Worm (Caenorhabditis elegans) whole organism, young adult: ENCODE measurements around the gene F47B10.6.
A peak's percentile ranks its signal among the peaks of the same experiment; 100 is the strongest.

Source experiments
- B0035.1 ChIP-seq: sonication (generic microtip); optimal IDR thresholded peaks from 2 replicates; lab custom pipeline; 2016; ENCODE audit warnings: missing genetic modification characterization, mild to moderate bottlenecking, missing compliant biosample characterization, missing genotype, missing genetic modification reagents
- B0261.1 ChIP-seq: sonication (generic microtip); optimal IDR thresholded peaks from 2 replicates; lab custom pipeline; 2016; ENCODE audit warnings: mild to moderate bottlenecking, missing genetic modification characterization, moderate library complexity, missing compliant biosample characterization
- F10E7.11 ChIP-seq: sonication (generic microtip); optimal IDR thresholded peaks from 2 replicates; lab custom pipeline; 2017; ENCODE audit warnings: mild to moderate bottlenecking, missing genetic modification characterization, moderate library complexity, missing compliant biosample characterization
- F22D6.2 ChIP-seq: sonication (generic microtip); optimal IDR thresholded peaks from 2 replicates; lab custom pipeline; 2016; ENCODE audit warnings: mild to moderate bottlenecking, missing genetic modification characterization, missing compliant biosample characterization
- F37B4.10 ChIP-seq: fragments of 200-800 bp; sonication (Bioruptor generic); IDR thresholded peaks from 2 replicates; pipeline ENCODE4 v1.3.6; 2022; ENCODE audit warnings: missing genetic modification characterization, missing compliant biosample characterization
- F49E8.2 ChIP-seq: sonication (generic microtip); optimal IDR thresholded peaks from 3 replicates; lab custom pipeline; 2017; ENCODE audit warnings: missing genetic modification characterization, mild to moderate bottlenecking, missing compliant biosample characterization, antibody characterized with exemption, moderate library complexity; ENCODE audit not compliant: insufficient read depth
- F57C9.4 ChIP-seq: sonication (generic microtip); optimal IDR thresholded peaks from 2 replicates; lab custom pipeline; 2017; ENCODE audit warnings: mild to moderate bottlenecking, missing genetic modification characterization, missing compliant biosample characterization
- Y95B8A.8 ChIP-seq: fragments of 200-800 bp; sonication (Bioruptor generic); IDR thresholded peaks from 2 replicates; pipeline ENCODE4 v1.3.6; 2022; ENCODE audit warnings: missing genetic modification reagents, missing genetic modification characterization, missing compliant biosample characterization
- ZK185.1 ChIP-seq: sonication (generic microtip); optimal IDR thresholded peaks from 2 replicates; lab custom pipeline; 2016; ENCODE audit warnings: mild to moderate bottlenecking, missing genetic modification characterization, missing compliant biosample characterization; ENCODE audit not compliant: poor library complexity, severe bottlenecking
- ama-1 ChIP-seq, 3 experiments: fragments of 150-350 bp in 1 of 3; sonication (generic microtip) in 2 of 3; optimal IDR thresholded peaks; 2 replicates each; lab custom pipeline; 2014 to 2018; ENCODE audit warnings: missing biosample characterization in 2 of 3, missing genetic modification characterization in 2 of 3, missing genetic modification reagents in 2 of 3
- attf-3 ChIP-seq: fragments of 200-800 bp; sonication (Bioruptor generic); conservative IDR thresholded peaks from 2 replicates; pipeline ENCODE4 v1.3.6; 2022; ENCODE audit warnings: missing genetic modification reagents, missing genetic modification characterization, missing compliant biosample characterization
- bed-1 ChIP-seq: fragments of 200-800 bp; sonication (Bioruptor generic); IDR thresholded peaks from 2 replicates; pipeline ENCODE4 v1.3.6; 2022; ENCODE audit warnings: missing genetic modification reagents, missing genetic modification characterization, missing compliant biosample characterization
- ccch-3 ChIP-seq: fragments of 200-800 bp; sonication (Bioruptor generic); optimal IDR thresholded peaks from 2 replicates; lab custom pipeline; 2018; ENCODE audit warnings: mild to moderate bottlenecking, missing genetic modification characterization, missing compliant biosample characterization
- ceh-27 ChIP-seq: fragments of 200-800 bp; sonication (Bioruptor generic); optimal IDR thresholded peaks from 2 replicates; lab custom pipeline; 2018; ENCODE audit warnings: mild to moderate bottlenecking, missing genetic modification characterization, moderate library complexity, missing compliant biosample characterization
- ceh-40 ChIP-seq: fragments of 200-800 bp; sonication (Bioruptor generic); IDR thresholded peaks from 2 replicates; pipeline ENCODE4 v1.3.6; 2022; ENCODE audit warnings: missing genetic modification characterization, missing compliant biosample characterization
- egl-44 ChIP-seq: fragments of 200-800 bp; sonication (Bioruptor generic); IDR thresholded peaks from 2 replicates; pipeline ENCODE4 v1.3.6; 2022; ENCODE audit warnings: missing genetic modification reagents, missing genetic modification characterization, missing compliant biosample characterization
- egrh-3 ChIP-seq: fragments of 200-800 bp; sonication (Bioruptor generic); IDR thresholded peaks from 2 replicates; pipeline ENCODE4 v1.3.6; 2022; ENCODE audit warnings: missing genetic modification reagents, missing genetic modification characterization, missing compliant biosample characterization
- ekl-4 ChIP-seq: fragments of 200-800 bp; sonication (Bioruptor generic); IDR thresholded peaks from 2 replicates; pipeline ENCODE4 v1.3.6; 2022; ENCODE audit warnings: missing genetic modification reagents, missing genetic modification characterization, missing compliant biosample characterization
- ets-4 ChIP-seq: fragments of 200-800 bp; sonication (Bioruptor generic); optimal IDR thresholded peaks from 2 replicates; lab custom pipeline; 2018; ENCODE audit warnings: mild to moderate bottlenecking, missing genetic modification characterization, missing compliant biosample characterization
- him-1 ChIP-seq: sonication (generic microtip); optimal IDR thresholded peaks from 2 replicates; lab custom pipeline; 2016; ENCODE audit warnings: missing genotype, missing genetic modification reagents, missing genetic modification characterization, missing compliant biosample characterization
- hlh-26 ChIP-seq: fragments of 200-800 bp; sonication (Bioruptor generic); conservative IDR thresholded peaks from 2 replicates; pipeline ENCODE4 v1.3.6; 2022; ENCODE audit warnings: missing genetic modification reagents, missing genetic modification characterization, missing compliant biosample characterization
- hmg-1.2 ChIP-seq: fragments of 200-800 bp; sonication (Bioruptor generic); IDR thresholded peaks from 2 replicates; pipeline ENCODE4 v1.3.6; 2022; ENCODE audit warnings: missing genetic modification reagents, missing genetic modification characterization, missing compliant biosample characterization
- lag-1 ChIP-seq: fragments of 200-800 bp; sonication (Bioruptor generic); IDR thresholded peaks from 2 replicates; pipeline ENCODE4 v1.3.6; 2022; ENCODE audit warnings: missing genetic modification reagents, missing genetic modification characterization, missing compliant biosample characterization
- lin-35 ChIP-seq, 3 experiments: fragments of 150-350 bp in 2 of 3; sonication (generic microtip) in 1 of 3; optimal IDR thresholded peaks; 2 replicates each; lab custom pipeline; 2014 to 2018; ENCODE audit warnings: missing biosample characterization in 3 of 3, missing genetic modification characterization in 3 of 3, missing genetic modification reagents in 3 of 3
- lsy-27 ChIP-seq: sonication (generic microtip); optimal IDR thresholded peaks from 2 replicates; lab custom pipeline; 2017; ENCODE audit warnings: missing genetic modification characterization, mild to moderate bottlenecking, missing compliant biosample characterization, antibody characterized with exemption, missing genotype, borderline replicate concordance; ENCODE audit not compliant: insufficient read depth
- mcd-1 ChIP-seq: fragments of 200-800 bp; sonication (Bioruptor generic); IDR thresholded peaks from 2 replicates; pipeline ENCODE4 v1.3.6; 2022; ENCODE audit warnings: missing genetic modification reagents, missing genetic modification characterization, missing compliant biosample characterization
- mxl-1 ChIP-seq: sonication (generic microtip); optimal IDR thresholded peaks from 2 replicates; lab custom pipeline; 2016; ENCODE audit warnings: missing genetic modification characterization, missing compliant biosample characterization
- nhr-179 ChIP-seq: sonication (generic microtip); optimal IDR thresholded peaks from 2 replicates; lab custom pipeline; 2016; ENCODE audit warnings: mild to moderate bottlenecking, missing genetic modification characterization, missing compliant biosample characterization
- nhr-80 ChIP-seq: sonication (generic microtip); optimal IDR thresholded peaks from 2 replicates; lab custom pipeline; 2016; ENCODE audit warnings: missing genetic modification characterization, missing compliant biosample characterization
- sea-2 ChIP-seq: fragments of 200-800 bp; sonication (Bioruptor generic); IDR thresholded peaks from 2 replicates; pipeline ENCODE4 v1.3.6; 2022; ENCODE audit warnings: missing genetic modification characterization, missing compliant biosample characterization
- snpc-3.4 ChIP-seq: sonication (generic microtip); optimal IDR thresholded peaks from 2 replicates; lab custom pipeline; 2017; ENCODE audit warnings: missing genetic modification characterization, mild to moderate bottlenecking, missing compliant biosample characterization, antibody characterized with exemption, moderate library complexity, missing genotype, missing genetic modification reagents
- tbx-9 ChIP-seq: sonication (generic microtip); optimal IDR thresholded peaks from 2 replicates; lab custom pipeline; 2016; ENCODE audit warnings: borderline replicate concordance, missing genetic modification characterization, inconsistent platforms, missing compliant biosample characterization
- zim-3 ChIP-seq: sonication (generic microtip); optimal IDR thresholded peaks from 2 replicates; lab custom pipeline; 2017; ENCODE audit warnings: mild to moderate bottlenecking, missing genetic modification characterization, moderate library complexity, missing compliant biosample characterization
- ztf-3 ChIP-seq: fragments of 200-800 bp; sonication (Bioruptor generic); optimal IDR thresholded peaks from 2 replicates; lab custom pipeline; 2018; ENCODE audit warnings: mild to moderate bottlenecking, missing genetic modification characterization, missing compliant biosample characterization

Gene F47B10.6

ce11 chrX:10859622-10860021 is 28.7 kb upstream of the F47B10.6 start:
- no peak for TF ChIP-seq lin-35 (GFP tag; optimal IDR thresholded peaks at IDR 0.05; lab: Kevin White, UChicago)
- no peak for TF ChIP-seq F37B4.10
- no peak for TF ChIP-seq ztf-3
- no peak for TF ChIP-seq mxl-1 (tag; lab: Kevin White, UChicago)
- no peak for TF ChIP-seq ekl-4 (GFP tag; lab: Robert Waterston, UW)
- TF ChIP-seq ceh-27 (GFP tag; lab: Kevin White, UChicago): no peak
- no peak for TF ChIP-seq hlh-26
- no peak for TF ChIP-seq snpc-3.4
- no peak for TF ChIP-seq attf-3 (GFP tag; lab: Robert Waterston, UW)
- TF ChIP-seq zim-3 (tag; lab: Kevin White, UChicago): no peak
- no peak for TF ChIP-seq nhr-179 (tag; lab: Kevin White, UChicago)
- TF ChIP-seq F49E8.2 (tag; lab: Kevin White, UChicago): no peak
- TF ChIP-seq Y95B8A.8 (GFP tag; lab: Robert Waterston, UW): no peak

DNA sequence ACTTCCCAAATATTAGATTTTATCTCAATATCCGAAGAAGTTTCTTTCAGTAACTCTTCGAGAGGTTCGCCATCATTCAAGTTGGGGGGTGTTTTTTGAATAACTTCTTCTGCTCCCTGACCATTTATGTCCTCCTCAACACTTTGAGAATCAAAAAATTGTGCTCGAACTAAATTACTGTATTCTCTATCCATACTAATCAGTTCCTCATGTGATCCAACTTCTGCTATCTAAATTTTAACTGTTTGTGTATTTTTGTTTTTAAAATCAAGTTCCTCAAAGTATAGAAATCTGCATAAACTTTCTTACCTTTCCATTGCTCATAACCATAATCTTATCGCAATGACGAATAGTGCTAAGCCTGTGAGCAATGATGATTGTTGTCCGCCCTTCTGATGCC is 26.6 kb upstream of the F47B10.6 start:
- no peak for TF ChIP-seq attf-3 (GFP tag; lab: Robert Waterston, UW)

DNA sequence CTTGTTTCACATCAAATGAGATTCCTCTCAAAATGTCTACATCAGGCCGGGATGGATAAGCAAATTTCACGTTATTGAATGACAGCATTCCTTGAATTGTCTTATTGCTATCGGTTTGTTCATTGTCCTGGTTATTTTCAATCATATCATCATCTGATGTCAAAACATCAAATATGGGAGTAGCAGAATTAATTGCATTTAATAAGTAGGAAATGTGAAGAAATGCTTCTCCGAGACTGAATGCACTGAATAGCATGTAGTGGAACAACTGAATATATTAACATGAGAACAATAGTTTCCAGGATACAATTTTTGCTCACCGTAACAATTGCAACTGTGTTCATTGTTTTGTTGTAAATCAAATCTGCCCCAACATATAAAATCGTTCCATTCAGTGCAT is 25.7 kb upstream of the F47B10.6 start:
- TF ChIP-seq lsy-27 (no peak), lag-1 (GFP tag; lab: Robert Waterston, UW) (no peak), ZK185.1 (tag; lab: Kevin White, UChicago) (no peak), egl-44 (no peak), mcd-1 (no peak), him-1 (tag; lab: Kevin White, UChicago) (no peak), ets-4 (GFP tag; lab: Kevin White, UChicago) (no peak), ztf-3 (no peak), ama-1 (optimal IDR thresholded peaks at IDR 0.05; lab: Kevin White, UChicago) (no peak), ama-1 (GFP tag; optimal IDR thresholded peaks at IDR 0.05; lab: Kevin White, UChicago) (no peak), ccch-3 (no peak), egrh-3 (GFP tag; lab: Robert Waterston, UW) (no peak), F10E7.11 (tag; lab: Kevin White, UChicago) (no peak), tbx-9 (tag; lab: Kevin White, UChicago) (no peak), F22D6.2 (tag; lab: Kevin White, UChicago) (no peak), B0035.1 (tag; lab: Kevin White, UChicago) (no peak), F57C9.4 (no peak), B0261.1 (no peak), bed-1 (GFP tag; lab: Robert Waterston, UW) (no peak), sea-2 (GFP tag; lab: Robert Waterston, UW) (no peak)

- TF ChIP-seq ceh-40 (GFP tag; lab: Robert Waterston, UW) (no peak), nhr-80 (tag; lab: Kevin White, UChicago) (peak; percentile 12), F37B4.10 (no peak), hmg-1.2 (no peak), F22D6.2 (tag; lab: Kevin White, UChicago) (no peak)
- TF ChIP-seq, all 124 proteins: peak for 1
Observed at ce11 chrX:10864322-10864721, 24.0 kb upstream of the F47B10.6 start, which contains the start of gene pgp-8. Gene pgp-8 (minus strand): TSS chrX:10864422.
